Worm (Caenorhabditis elegans) whole organism, L1 larva: ENCODE results near the gene arl-3.

ENCODE experiments used
- C04F5.9 ChIP-seq: sonication (generic microtip); optimal IDR thresholded peaks from 2 replicates; lab custom pipeline; 2016; ENCODE audit warnings: missing genetic modification characterization, missing compliant biosample characterization
- C34B4.2 ChIP-seq: sonication (generic microtip); optimal IDR thresholded peaks from 2 replicates; lab custom pipeline; 2017; ENCODE audit warnings: mild to moderate bottlenecking, missing genetic modification characterization, missing compliant biosample characterization
- aha-1 ChIP-seq: fragments of 150-350 bp; optimal IDR thresholded peaks from 2 replicates; lab custom pipeline; 2014; ENCODE audit warnings: missing biosample characterization, missing genetic modification characterization
- alr-1 ChIP-seq: fragments of 200-800 bp; sonication (Bioruptor generic); optimal IDR thresholded peaks from 2 replicates; lab custom pipeline; 2018; ENCODE audit warnings: borderline replicate concordance, mild to moderate bottlenecking, missing genetic modification characterization, missing compliant biosample characterization
- aly-2 ChIP-seq: fragments of 150-350 bp; optimal IDR thresholded peaks from 2 replicates; lab custom pipeline; 2014; ENCODE audit warnings: missing biosample characterization, missing genetic modification characterization
- ama-1 ChIP-seq: fragments of 150-350 bp; optimal IDR thresholded peaks from 2 replicates; lab custom pipeline; 2014
- ceh-8 ChIP-seq: fragments of 200-800 bp; sonication (Bioruptor generic); optimal IDR thresholded peaks from 2 replicates; lab custom pipeline; 2018; ENCODE audit warnings: mild to moderate bottlenecking, missing genetic modification characterization, moderate library complexity, missing compliant biosample characterization
- ces-1 ChIP-seq: fragments of 150-350 bp; optimal IDR thresholded peaks from 2 replicates; lab custom pipeline; 2014; ENCODE audit warnings: missing biosample characterization, missing genetic modification reagents, missing genetic modification characterization
- dpl-1 ChIP-seq, 3 experiments: fragments of 150-350 bp in 2 of 3; sonication (generic microtip) in 1 of 3; optimal IDR thresholded peaks; 2 replicates each; lab custom pipeline; 2014 to 2017; ENCODE audit warnings: missing biosample characterization in 3 of 3, missing genetic modification characterization in 3 of 3, missing genetic modification reagents in 3 of 3
- dsc-1 ChIP-seq: sonication (generic microtip); optimal IDR thresholded peaks from 2 replicates; lab custom pipeline; 2016; ENCODE audit warnings: mild to moderate bottlenecking, missing genetic modification characterization, missing compliant biosample characterization
- efl-1 ChIP-seq, 4 experiments: fragments of 150-350 bp; optimal IDR thresholded peaks in 3 of 4; peaks in 1 of 4; 1 replicate in 1 of 4; 2 replicates in 3 of 4; lab custom pipeline; 2014; ENCODE audit warnings: missing biosample characterization in 2 of 4, missing genetic modification characterization in 2 of 4, missing genetic modification reagents in 2 of 4
- egl-27 ChIP-seq, 2 experiments: fragments of 150-350 bp in 1 of 2; sonication (generic microtip); optimal IDR thresholded peaks; 3 replicates each; lab custom pipeline; 2017 to 2018; ENCODE audit warnings: missing biosample characterization in 2 of 2, missing genetic modification characterization in 2 of 2, missing genetic modification reagents in 2 of 2
- elt-2 ChIP-seq: sonication (generic microtip); optimal IDR thresholded peaks from 2 replicates; lab custom pipeline; 2016; ENCODE audit warnings: missing genetic modification characterization, mild to moderate bottlenecking, inconsistent platforms, missing compliant biosample characterization, missing genetic modification reagents
- elt-3 ChIP-seq, 6 experiments: fragments of 150-350 bp in 1 of 6; sonication (generic microtip); optimal IDR thresholded peaks; 2 replicates each; lab custom pipeline; 2017 to 2018; ENCODE audit warnings: missing biosample characterization in 6 of 6, missing genetic modification characterization in 6 of 6, inconsistent platforms in 1 of 6
- ets-5 ChIP-seq: fragments of 200-800 bp; sonication (Bioruptor generic); IDR thresholded peaks from 2 replicates; pipeline ENCODE4 v1.3.6; 2022; ENCODE audit warnings: missing genetic modification characterization, missing compliant biosample characterization
- fkh-4 ChIP-seq: sonication (generic microtip); optimal IDR thresholded peaks from 2 replicates; lab custom pipeline; 2016; ENCODE audit warnings: missing compliant biosample characterization, missing genetic modification characterization, borderline replicate concordance
- fkh-8 ChIP-seq: sonication (generic microtip); optimal IDR thresholded peaks from 2 replicates; lab custom pipeline; 2016; ENCODE audit warnings: mild to moderate bottlenecking, missing genetic modification characterization, missing compliant biosample characterization
- grh-1 ChIP-seq: fragments of 200-800 bp; sonication (Bioruptor generic); IDR thresholded peaks from 2 replicates; pipeline ENCODE4 v1.3.6; 2022; ENCODE audit warnings: missing genetic modification reagents, missing genetic modification characterization, missing compliant biosample characterization
- hlh-17 ChIP-seq: fragments of 200-800 bp; sonication (Bioruptor generic); optimal IDR thresholded peaks from 2 replicates; lab custom pipeline; 2018; ENCODE audit warnings: missing genetic modification characterization, mild to moderate bottlenecking, missing compliant biosample characterization, moderate library complexity, borderline replicate concordance
- hlh-4 ChIP-seq: sonication (generic microtip); optimal IDR thresholded peaks from 2 replicates; lab custom pipeline; 2016; ENCODE audit warnings: mild to moderate bottlenecking, missing genetic modification characterization, missing compliant biosample characterization
- hpl-2 ChIP-seq: fragments of 150-350 bp; optimal IDR thresholded peaks from 2 replicates; lab custom pipeline; 2014; ENCODE audit warnings: missing biosample characterization, missing genetic modification reagents, missing genetic modification characterization
- isw-1 ChIP-seq: fragments of 200-800 bp; sonication (Bioruptor generic); IDR thresholded peaks from 2 replicates; pipeline ENCODE4 v1.3.6; 2022; ENCODE audit warnings: missing genetic modification characterization, missing compliant biosample characterization
- jun-1 ChIP-seq: fragments of 150-350 bp; optimal IDR thresholded peaks from 2 replicates; lab custom pipeline; 2014; ENCODE audit warnings: missing biosample characterization, missing genetic modification reagents, missing genetic modification characterization
- lin-13 ChIP-seq: fragments of 150-350 bp; optimal IDR thresholded peaks from 2 replicates; lab custom pipeline; 2014; ENCODE audit warnings: missing biosample characterization, missing genetic modification reagents, missing genetic modification characterization
- lin-15B ChIP-seq: fragments of 150-350 bp; sonication (generic microtip); optimal IDR thresholded peaks from 3 replicates; lab custom pipeline; 2014; ENCODE audit warnings: missing biosample characterization, missing genetic modification characterization
- lin-35 ChIP-seq, 2 experiments: fragments of 150-350 bp; optimal IDR thresholded peaks; 2 replicates each; lab custom pipeline; 2014; ENCODE audit warnings: missing biosample characterization in 2 of 2, missing genetic modification characterization in 2 of 2, missing genetic modification reagents in 2 of 2
- lin-39 ChIP-seq: fragments of 150-350 bp; optimal IDR thresholded peaks from 2 replicates; lab custom pipeline; 2014; ENCODE audit warnings: missing biosample characterization, missing genetic modification reagents, missing genetic modification characterization
- lir-3 ChIP-seq: sonication (generic microtip); optimal IDR thresholded peaks from 2 replicates; lab custom pipeline; 2016; ENCODE audit warnings: mild to moderate bottlenecking, missing genetic modification characterization, moderate library complexity, missing compliant biosample characterization; ENCODE audit not compliant: poor library complexity
- lsy-2 ChIP-seq, 2 experiments: fragments of 150-350 bp; optimal IDR thresholded peaks; 2 replicates each; lab custom pipeline; 2014; ENCODE audit warnings: missing biosample characterization in 2 of 2, missing genetic modification characterization in 2 of 2
- mdl-1 ChIP-seq, 2 experiments: fragments of 150-350 bp; optimal IDR thresholded peaks; 2 replicates each; lab custom pipeline; 2014 to 2017; ENCODE audit warnings: missing biosample characterization in 2 of 2, missing genetic modification characterization in 2 of 2, inconsistent platforms in 1 of 2
- mef-2 ChIP-seq: fragments of 150-350 bp; optimal IDR thresholded peaks from 2 replicates; lab custom pipeline; 2014; ENCODE audit warnings: missing biosample characterization, missing genetic modification characterization
- mep-1 ChIP-seq: fragments of 150-350 bp; optimal IDR thresholded peaks from 2 replicates; lab custom pipeline; 2014; ENCODE audit warnings: missing biosample characterization, missing genetic modification characterization
- nhr-12 ChIP-seq: sonication (generic microtip); optimal IDR thresholded peaks from 2 replicates; lab custom pipeline; 2017; ENCODE audit warnings: missing biosample characterization, missing genetic modification characterization
- nhr-20 ChIP-seq: sonication (generic microtip); optimal IDR thresholded peaks from 2 replicates; lab custom pipeline; 2016; ENCODE audit warnings: mild to moderate bottlenecking, missing genetic modification characterization, missing compliant biosample characterization
- nhr-237 ChIP-seq: fragments of 150-350 bp; optimal IDR thresholded peaks from 2 replicates; lab custom pipeline; 2014; ENCODE audit warnings: missing biosample characterization, missing genetic modification characterization
- nhr-28 ChIP-seq: fragments of 150-350 bp; optimal IDR thresholded peaks from 2 replicates; lab custom pipeline; 2014; ENCODE audit warnings: missing biosample characterization, missing genetic modification characterization
- nhr-71 ChIP-seq: sonication (generic microtip); optimal IDR thresholded peaks from 2 replicates; lab custom pipeline; 2016; ENCODE audit warnings: mild to moderate bottlenecking, missing genetic modification characterization, moderate library complexity, missing compliant biosample characterization
- nhr-77 ChIP-seq: fragments of 150-350 bp; optimal IDR thresholded peaks from 2 replicates; lab custom pipeline; 2014; ENCODE audit warnings: missing biosample characterization, missing genetic modification characterization
- nhr-84 ChIP-seq: sonication (generic microtip); optimal IDR thresholded peaks from 2 replicates; lab custom pipeline; 2017; ENCODE audit warnings: missing biosample characterization, missing genetic modification characterization
- pag-3 ChIP-seq: sonication (generic microtip); optimal IDR thresholded peaks from 2 replicates; lab custom pipeline; 2017; ENCODE audit warnings: missing genetic modification characterization, mild to moderate bottlenecking, missing compliant biosample characterization, antibody characterized with exemption, borderline replicate concordance; ENCODE audit not compliant: insufficient read depth
- pax-3 ChIP-seq: fragments of 200-800 bp; sonication (Bioruptor generic); optimal IDR thresholded peaks from 2 replicates; lab custom pipeline; 2018; ENCODE audit warnings: mild to moderate bottlenecking, missing genetic modification characterization, moderate library complexity, missing compliant biosample characterization
- rnt-1 ChIP-seq: sonication (generic microtip); optimal IDR thresholded peaks from 2 replicates; lab custom pipeline; 2016; ENCODE audit warnings: mild to moderate bottlenecking, missing genetic modification characterization, moderate library complexity, missing compliant biosample characterization
- skn-1 ChIP-seq: fragments of 150-350 bp; optimal IDR thresholded peaks from 2 replicates; lab custom pipeline; 2014; ENCODE audit warnings: missing biosample characterization, missing genetic modification characterization
- snpc-4 ChIP-seq: fragments of 150-350 bp; optimal IDR thresholded peaks from 2 replicates; lab custom pipeline; 2014; ENCODE audit warnings: missing biosample characterization, missing genetic modification characterization
- snu-23 ChIP-seq: sonication (generic microtip); optimal IDR thresholded peaks from 2 replicates; lab custom pipeline; 2016; ENCODE audit warnings: missing genetic modification characterization, missing compliant biosample characterization
- sox-4 ChIP-seq: sonication (generic microtip); optimal IDR thresholded peaks from 2 replicates; lab custom pipeline; 2016; ENCODE audit warnings: missing genetic modification characterization, missing compliant biosample characterization
- swsn-7 ChIP-seq: sonication (generic microtip); optimal IDR thresholded peaks from 2 replicates; lab custom pipeline; 2016; ENCODE audit warnings: missing genetic modification characterization, missing compliant biosample characterization
- tbx-2 ChIP-seq: sonication (generic microtip); optimal IDR thresholded peaks from 2 replicates; lab custom pipeline; 2016; ENCODE audit warnings: missing genetic modification characterization, missing compliant biosample characterization
- unc-30 ChIP-seq: sonication (generic microtip); optimal IDR thresholded peaks from 2 replicates; lab custom pipeline; 2017; ENCODE audit warnings: missing biosample characterization, missing genetic modification characterization
- unc-98 ChIP-seq: fragments of 200-800 bp; sonication (Bioruptor generic); IDR thresholded peaks from 2 replicates; pipeline ENCODE4 v1.3.6; 2022; ENCODE audit warnings: missing genetic modification characterization, missing compliant biosample characterization
- vab-15 ChIP-seq: sonication (generic microtip); optimal IDR thresholded peaks from 2 replicates; lab custom pipeline; 2017; ENCODE audit warnings: missing genotype, mild to moderate bottlenecking, missing genetic modification characterization, missing compliant biosample characterization
- zag-1 ChIP-seq: fragments of 150-350 bp; optimal IDR thresholded peaks from 2 replicates; lab custom pipeline; 2014; ENCODE audit warnings: missing biosample characterization, missing genetic modification characterization
- zip-4 ChIP-seq: fragments of 200-800 bp; sonication (Bioruptor generic); optimal IDR thresholded peaks from 2 replicates; lab custom pipeline; 2018; ENCODE audit warnings: mild to moderate bottlenecking, missing genetic modification characterization, moderate library complexity, missing compliant biosample characterization

arl-3 gene

ce11 chrII:14645290-14645689 lies 39.0 kb downstream of the arl-3 start (continued):
- TF ChIP-seq nhr-12 (tag; lab: Kevin White, UChicago) (no peak), aha-1 (tag; lab: Kevin White, UChicago) (no peak), efl-1 (optimal IDR thresholded peaks at IDR 0.05; lab: Kevin White, UChicago) (peak; percentile 57 to 63), efl-1 (GFP tag; optimal IDR thresholded peaks at IDR 0.05 in 1 of 2; lab: Kevin White, UChicago) (peak in 1 of 2 experiments; percentile 47), swsn-7 (tag; lab: Kevin White, UChicago) (peak; percentile 46), mef-2 (tag; lab: Kevin White, UChicago) (no peak), dsc-1 (tag; lab: Kevin White, UChicago) (no peak), lir-3 (tag; lab: Kevin White, UChicago) (no peak), hlh-4 (no peak), fkh-4 (peak; percentile 28), nhr-28 (tag; lab: Kevin White, UChicago) (no peak), pax-3 (tag; lab: Kevin White, UChicago) (no peak), snpc-4 (tag; lab: Kevin White, UChicago) (peak; percentile 74), jun-1 (tag; lab: Kevin White, UChicago) (no peak), lin-39 (tag; lab: Kevin White, UChicago) (peak; percentile 91), mep-1 (tag; lab: Kevin White, UChicago) (peak; percentile 69), pag-3 (tag; lab: Kevin White, UChicago) (no peak), elt-2 (no peak), lsy-2 (tag; optimal IDR thresholded peaks at IDR 0.05; lab: Kevin White, UChicago) (peak; percentile 40 to 65), C34B4.2 (tag; lab: Kevin White, UChicago) (no peak), nhr-237 (no peak), lin-15B (no peak), lin-13 (GFP tag; lab: Kevin White, UChicago) (no peak), alr-1 (tag; lab: Kevin White, UChicago) (no peak), nhr-84 (tag; lab: Kevin White, UChicago) (no peak), zip-4 (GFP tag; lab: Kevin White, UChicago) (no peak), nhr-20 (tag; lab: Kevin White, UChicago) (peak; percentile 45), dpl-1 (GFP tag; optimal IDR thresholded peaks at IDR 0.05; lab: Kevin White, UChicago) (peak; percentile 12 to 21 (median 14)), lin-35 (GFP tag; optimal IDR thresholded peaks at IDR 0.05; lab: Kevin White, UChicago) (peak; percentile 24 to 26), elt-3 (tag; optimal IDR thresholded peaks at IDR 0.05; lab: Kevin White, UChicago) (peak in 1 of 6 experiments; percentile 7), fkh-8 (tag; lab: Kevin White, UChicago) (no peak), unc-30 (tag; lab: Kevin White, UChicago) (no peak), ama-1 (lab: Kevin White, UChicago) (no peak), aly-2 (no peak), ceh-8 (GFP tag; lab: Kevin White, UChicago) (no peak), snu-23 (GFP tag; lab: Kevin White, UChicago) (peak; percentile 68), nhr-71 (peak; percentile 72), mdl-1 (tag; optimal IDR thresholded peaks at IDR 0.05; lab: Kevin White, UChicago) (peak in 1 of 2 experiments; percentile 23), isw-1 (GFP tag; lab: Robert Waterston, UW) (no peak), nhr-77 (tag; lab: Kevin White, UChicago) (peak; percentile 14), tbx-2 (tag; lab: Kevin White, UChicago) (peak; percentile 52), rnt-1 (tag; lab: Kevin White, UChicago) (peak; percentile 58), hpl-2 (no peak), sox-4 (tag; lab: Kevin White, UChicago) (no peak), vab-15 (tag; lab: Kevin White, UChicago) (no peak), C04F5.9 (tag; lab: Kevin White, UChicago) (no peak), ces-1 (GFP tag; lab: Kevin White, UChicago) (no peak), skn-1 (tag; lab: Kevin White, UChicago) (no peak), egl-27 (tag; optimal IDR thresholded peaks at IDR 0.05; lab: Kevin White, UChicago) (no peak), hlh-17 (no peak), grh-1 (GFP tag; lab: Robert Waterston, UW) (no peak), unc-98 (GFP tag; lab: Robert Waterston, UW) (no peak), zag-1 (tag; lab: Kevin White, UChicago) (no peak), ets-5 (GFP tag; lab: Robert Waterston, UW) (no peak)
